Worm (Caenorhabditis elegans) whole organism, L1 larva: ENCODE measurements around the gene srw-20.

Experiments used
- fkh-8 ChIP-seq: sonication (generic microtip); optimal IDR thresholded peaks from 2 replicates; lab custom pipeline; 2016; ENCODE audit warnings: mild to moderate bottlenecking, missing genetic modification characterization, missing compliant biosample characterization
- hlh-4 ChIP-seq: sonication (generic microtip); optimal IDR thresholded peaks from 2 replicates; lab custom pipeline; 2016; ENCODE audit warnings: mild to moderate bottlenecking, missing genetic modification characterization, missing compliant biosample characterization
- mab-9 ChIP-seq: fragments of 200-800 bp; sonication (Bioruptor generic); IDR thresholded peaks from 2 replicates; pipeline ENCODE4 v1.3.6; 2022; ENCODE audit warnings: missing genetic modification reagents, missing genetic modification characterization, missing compliant biosample characterization
- nhr-28 ChIP-seq: fragments of 150-350 bp; optimal IDR thresholded peaks from 2 replicates; lab custom pipeline; 2014; ENCODE audit warnings: missing biosample characterization, missing genetic modification characterization

The srw-20 gene

DNA sequence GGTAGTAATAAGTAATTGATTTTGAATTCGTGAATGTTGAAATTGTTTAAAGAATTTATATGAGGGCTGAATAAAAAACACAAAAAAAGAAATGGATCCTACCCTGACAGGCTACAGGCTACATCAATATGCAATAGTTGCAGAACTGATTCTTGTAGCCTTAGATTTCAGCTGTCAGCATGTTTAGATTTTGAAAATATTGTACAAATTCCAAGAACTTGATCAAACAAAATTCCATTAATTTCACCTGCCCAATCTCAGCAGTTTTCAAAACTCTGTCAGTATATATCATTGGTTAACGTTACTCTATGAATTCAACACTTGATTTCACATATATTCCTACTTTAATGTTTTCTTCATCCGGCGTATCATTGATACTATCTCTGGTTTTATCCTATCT lies 49.3 kb downstream of the srw-20 start:
- TF ChIP-seq fkh-8 (tag; lab: Kevin White, UChicago): peak; percentile 3
- no peak for TF ChIP-seq nhr-28 (tag; lab: Kevin White, UChicago)
- no peak for TF ChIP-seq mab-9 (GFP tag; lab: Robert Waterston, UW)
- TF ChIP-seq hlh-4 (tag; lab: Kevin White, UChicago): peak; percentile 98
